Worm (Caenorhabditis elegans) whole organism, L2 larva: ENCODE measurements around the gene epg-4.

Source experiments
- C34F6.9 ChIP-seq: fragments of 150-350 bp; optimal IDR thresholded peaks from 2 replicates; lab custom pipeline; 2014; ENCODE audit warnings: missing biosample characterization, missing genetic modification characterization
- alr-1 ChIP-seq: fragments of 150-350 bp; optimal IDR thresholded peaks from 2 replicates; lab custom pipeline; 2014; ENCODE audit warnings: missing biosample characterization, missing genetic modification characterization
- ama-1 ChIP-seq: fragments of 150-350 bp; optimal IDR thresholded peaks from 2 replicates; lab custom pipeline; 2018; ENCODE audit warnings: inconsistent platforms
- blmp-1 ChIP-seq: sonication (generic microtip); optimal IDR thresholded peaks from 2 replicates; lab custom pipeline; 2017; ENCODE audit warnings: missing genetic modification characterization, mild to moderate bottlenecking, missing compliant biosample characterization, antibody characterized with exemption, moderate library complexity; ENCODE audit not compliant: insufficient read depth
- ceh-82 ChIP-seq: fragments of 150-350 bp; optimal IDR thresholded peaks from 2 replicates; lab custom pipeline; 2014; ENCODE audit warnings: missing biosample characterization, missing genetic modification characterization
- egl-27 ChIP-seq: sonication (generic microtip); optimal IDR thresholded peaks from 3 replicates; lab custom pipeline; 2017; ENCODE audit warnings: missing biosample characterization, missing genetic modification reagents, missing genetic modification characterization
- lin-11 ChIP-seq: fragments of 150-350 bp; sonication (generic microtip); optimal IDR thresholded peaks from 2 replicates; lab custom pipeline; 2014; ENCODE audit warnings: missing biosample characterization, missing genetic modification characterization, inconsistent platforms, mixed read lengths
- nhr-77 ChIP-seq: fragments of 150-350 bp; optimal IDR thresholded peaks from 2 replicates; lab custom pipeline; 2014; ENCODE audit warnings: missing biosample characterization, missing genetic modification characterization
- unc-62 ChIP-seq: fragments of 150-350 bp; optimal IDR thresholded peaks from 2 replicates; lab custom pipeline; 2014; ENCODE audit warnings: missing biosample characterization, missing genetic modification reagents, missing genetic modification characterization
- ztf-11 ChIP-seq: sonication (generic microtip); optimal IDR thresholded peaks from 2 replicates; lab custom pipeline; 2017; ENCODE audit warnings: missing biosample characterization, missing genetic modification characterization

DNA sequence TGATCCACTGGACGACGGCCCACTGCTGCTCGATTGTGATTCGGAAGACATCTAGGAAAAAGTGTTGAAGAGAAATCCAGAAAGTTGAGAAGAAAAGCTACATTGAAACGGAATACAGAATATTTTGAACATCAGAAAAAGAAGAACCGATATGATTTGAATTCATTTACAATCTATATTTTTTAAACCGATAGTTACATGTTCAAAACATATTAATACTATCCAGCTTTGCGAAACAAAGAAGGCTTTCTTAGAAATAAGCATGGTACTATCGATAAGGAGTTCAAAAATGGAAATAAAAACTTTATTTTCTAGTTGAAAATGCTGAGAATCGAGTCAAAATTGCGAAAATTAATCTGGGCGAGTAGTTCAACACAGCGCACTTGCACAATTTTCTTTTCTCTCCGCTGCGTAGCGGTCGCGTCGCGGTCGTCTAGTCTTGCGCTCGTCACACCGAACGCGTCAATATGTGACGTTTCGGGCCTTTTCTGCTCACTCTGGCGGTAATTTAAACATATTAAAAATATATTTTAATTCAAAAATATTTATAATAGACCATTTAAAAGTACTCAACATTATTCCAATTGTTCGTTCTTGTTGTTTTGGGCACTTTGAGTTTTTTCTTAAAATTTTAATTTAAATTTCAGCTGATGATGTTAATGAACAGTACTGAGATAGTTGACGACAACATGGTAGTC lies 19.8 kb upstream of the epg-4 start, which contains the start of the genes syf-2 and K04G7.1:
- TF ChIP-seq nhr-77 (tag; lab: Kevin White, UChicago), result peak; percentile 32
- TF ChIP-seq ceh-82 (tag; lab: Kevin White, UChicago), result no peak
- TF ChIP-seq ama-1 (lab: Kevin White, UChicago), result no peak
- no peak for TF ChIP-seq alr-1
- TF ChIP-seq egl-27, result peak; percentile 92
- TF ChIP-seq unc-62 (GFP tag; lab: Kevin White, UChicago), result no peak
- TF ChIP-seq C34F6.9 (tag; lab: Kevin White, UChicago), result peak; percentile 94
- peak; percentile 87 for TF ChIP-seq lin-11 (tag; lab: Kevin White, UChicago)
- no peak for TF ChIP-seq ztf-11 (tag; lab: Kevin White, UChicago)
- peak; percentile 63 for TF ChIP-seq blmp-1 (tag; lab: Kevin White, UChicago)
